Fruit fly (Drosophila melanogaster) whole organism, wandering third instar larva: Measurements from ENCODE around the gene Hr4.

Source experiments
- Rel ChIP-seq, 2 experiments: fragments of 200-800 bp; sonication (Bioruptor generic) in 1 of 2; optimal IDR thresholded peaks; 2 replicates in 1 of 2; 3 replicates in 1 of 2; lab custom pipeline; 2016 to 2019; ENCODE audit warnings: mild to moderate bottlenecking in 2 of 2, missing biosample characterization in 2 of 2, missing genetic modification characterization in 2 of 2, moderate library complexity in 1 of 2
- br ChIP-seq: fragments of 200-800 bp; sonication (Bioruptor generic); optimal IDR thresholded peaks from 2 replicates; lab custom pipeline; 2016; ENCODE audit warnings: missing biosample characterization, missing genetic modification characterization
- lola ChIP-seq: fragments of >200 bp; optimal IDR thresholded peaks from 2 replicates; lab custom pipeline; 2017; ENCODE audit warnings: missing biosample characterization, missing genetic modification characterization
- psq ChIP-seq: fragments of 200-800 bp; sonication (Bioruptor generic); optimal IDR thresholded peaks from 3 replicates; lab custom pipeline; 2017; ENCODE audit warnings: missing biosample characterization, mild to moderate bottlenecking, missing genetic modification characterization, moderate library complexity
- sage ChIP-seq: fragments of 200-800 bp; sonication (Bioruptor generic); optimal IDR thresholded peaks from 2 replicates; lab custom pipeline; 2016; ENCODE audit warnings: missing biosample characterization, mild to moderate bottlenecking, missing genetic modification characterization

dm6 chrX:1950311-1950710 lies 8.6 kb downstream of the Hr4 start:
- TF ChIP-seq psq, result no peak
- TF ChIP-seq lola, result no peak
- no peak for TF ChIP-seq Rel (GFP tag; optimal IDR thresholded peaks at IDR 0.05; lab: Kevin White, UChicago)
- peak; percentile 57 for TF ChIP-seq Rel (tag; optimal IDR thresholded peaks at IDR 0.05; lab: Kevin White, UChicago)
- TF ChIP-seq br (GFP tag; lab: Kevin White, UChicago), result no peak
- no peak for TF ChIP-seq sage
